Fruit fly (Drosophila melanogaster) whole organism, embryonic: ENCODE measurements around the gene CG12945.

ENCODE experiments used
- ATbp ChIP-seq: fragments of 200-800 bp; sonication (Bioruptor generic); optimal IDR thresholded peaks from 2 replicates; lab custom pipeline; 2017; ENCODE audit warnings: missing biosample characterization, mild to moderate bottlenecking, missing genetic modification characterization, missing genetic modification reagents
- Ada2b ChIP-seq: fragments of 200-800 bp; sonication (Bioruptor generic); IDR thresholded peaks from 2 replicates; pipeline ENCODE4 v1.3.6; 2022; ENCODE audit warnings: missing biosample characterization, missing genetic modification characterization
- BEAF-32 ChIP-seq: fragments of 200-800 bp; sonication (Bioruptor generic); optimal IDR thresholded peaks from 3 replicates; lab custom pipeline; 2017; ENCODE audit warnings: missing biosample characterization, missing genetic modification characterization, mild to moderate bottlenecking, moderate library complexity, missing genetic modification reagents
- Blimp-1 ChIP-seq: fragments of 200-800 bp; sonication (Bioruptor generic); optimal IDR thresholded peaks from 3 replicates; lab custom pipeline; 2018; ENCODE audit warnings: missing biosample characterization, missing genetic modification characterization, mild to moderate bottlenecking, moderate library complexity, missing genetic modification reagents
- CG10321 ChIP-seq: fragments of 200-800 bp; sonication (Bioruptor generic); IDR thresholded peaks from 2 replicates; pipeline ENCODE4 v1.3.6; 2022; ENCODE audit warnings: missing biosample characterization, missing genetic modification characterization
- CG12391 ChIP-seq: fragments of 200-800 bp; sonication (Bioruptor generic); optimal IDR thresholded peaks from 3 replicates; lab custom pipeline; 2018; ENCODE audit warnings: missing biosample characterization, mild to moderate bottlenecking, missing genetic modification characterization, moderate library complexity
- CG12659 ChIP-seq: fragments of 200-800 bp; sonication (Bioruptor generic); optimal IDR thresholded peaks from 3 replicates; lab custom pipeline; 2017; ENCODE audit warnings: mild to moderate bottlenecking, missing biosample characterization, missing genetic modification reagents, missing genetic modification characterization
- CG17361 ChIP-seq: fragments of 200-800 bp; sonication (Bioruptor generic); IDR thresholded peaks from 3 replicates; pipeline ENCODE4 v1.3.6; 2022; ENCODE audit warnings: missing biosample characterization, missing genetic modification characterization
- CG17802 ChIP-seq: fragments of 200-800 bp; sonication (Bioruptor generic); optimal IDR thresholded peaks from 2 replicates; lab custom pipeline; 2018; ENCODE audit warnings: missing biosample characterization, mild to moderate bottlenecking, missing genetic modification characterization, moderate library complexity
- CG17829 ChIP-seq: fragments of 200-800 bp; optimal IDR thresholded peaks from 2 replicates; lab custom pipeline; 2019; ENCODE audit warnings: missing biosample characterization, mild to moderate bottlenecking, missing genetic modification characterization, moderate library complexity
- CG1832 ChIP-seq: fragments of 200-800 bp; sonication (Bioruptor generic); optimal IDR thresholded peaks from 2 replicates; lab custom pipeline; 2017; ENCODE audit warnings: missing biosample characterization, mild to moderate bottlenecking, missing genetic modification characterization, inconsistent platforms
- CG34422 ChIP-seq: fragments of 200-800 bp; sonication (Bioruptor generic); IDR thresholded peaks from 3 replicates; pipeline ENCODE4 v1.3.6; 2022; ENCODE audit warnings: missing biosample characterization, missing genetic modification characterization
- CG4730 ChIP-seq: fragments of 200-800 bp; sonication (Bioruptor generic); IDR thresholded peaks from 2 replicates; pipeline ENCODE4 v1.3.6; 2022; ENCODE audit warnings: missing biosample characterization, missing genetic modification characterization
- CG8290 ChIP-seq, 3 experiments: fragments of 200-800 bp; sonication (Bioruptor generic); optimal IDR thresholded peaks; 2 replicates each; lab custom pipeline; 2016 to 2019; ENCODE audit warnings: missing biosample characterization in 3 of 3, missing genetic modification characterization in 3 of 3, mild to moderate bottlenecking in 2 of 3, moderate library complexity in 1 of 3
- D19A ChIP-seq: fragments of 200-800 bp; optimal IDR thresholded peaks from 3 replicates; lab custom pipeline; 2019; ENCODE audit warnings: missing biosample characterization, mild to moderate bottlenecking, missing genetic modification characterization, moderate library complexity
- Drgx ChIP-seq: fragments of 200-800 bp; sonication (Bioruptor generic); IDR thresholded peaks from 2 replicates; pipeline ENCODE4 v1.3.6; 2022; ENCODE audit warnings: missing biosample characterization, missing genetic modification characterization
- Gsc ChIP-seq: fragments of 200-800 bp; sonication (Bioruptor generic); IDR thresholded peaks from 2 replicates; pipeline ENCODE4 v1.3.6; 2022; ENCODE audit warnings: missing biosample characterization, missing genetic modification characterization
- HLH4C ChIP-seq: fragments of 200-800 bp; sonication (Bioruptor generic); IDR thresholded peaks from 3 replicates; pipeline ENCODE4 v1.3.6; 2022; ENCODE audit warnings: missing biosample characterization, missing genetic modification characterization; ENCODE audit not compliant: partially characterized antibody
- HLH54F ChIP-seq: fragments of 200-800 bp; sonication (Bioruptor generic); optimal IDR thresholded peaks from 3 replicates; lab custom pipeline; 2016; ENCODE audit warnings: missing biosample characterization, missing genetic modification characterization
- Hmx ChIP-seq: fragments of 200-800 bp; sonication (Bioruptor generic); optimal IDR thresholded peaks from 2 replicates; lab custom pipeline; 2016; ENCODE audit warnings: missing biosample characterization, missing genetic modification characterization
- Lhr ChIP-seq: fragments of 200-800 bp; sonication (Bioruptor generic); optimal IDR thresholded peaks from 3 replicates; lab custom pipeline; 2017; ENCODE audit warnings: mild to moderate bottlenecking, missing biosample characterization, missing genetic modification reagents, missing genetic modification characterization
- MESR4 ChIP-seq: fragments of 200-800 bp; sonication (Bioruptor generic); optimal IDR thresholded peaks from 2 replicates; lab custom pipeline; 2018; ENCODE audit warnings: missing biosample characterization, mild to moderate bottlenecking, missing genetic modification characterization, moderate library complexity
- Med ChIP-seq: fragments of 200-800 bp; sonication (Bioruptor generic); peaks from one replicate; lab custom pipeline; 2016; ENCODE audit warnings: missing biosample characterization, missing genetic modification characterization, mild to moderate bottlenecking, inconsistent platforms, moderate library complexity
- Myb ChIP-seq: fragments of 200-800 bp; sonication (Bioruptor generic); optimal IDR thresholded peaks from 2 replicates; lab custom pipeline; 2016; ENCODE audit warnings: missing biosample characterization, missing genetic modification characterization
- NC2β ChIP-seq: fragments of 200-800 bp; sonication (Bioruptor generic); optimal IDR thresholded peaks from 2 replicates; lab custom pipeline; 2016; ENCODE audit warnings: missing biosample characterization, missing genetic modification characterization
- Opbp ChIP-seq: fragments of 200-800 bp; sonication (Bioruptor generic); IDR thresholded peaks from 3 replicates; pipeline ENCODE4 v1.3.6; 2022; ENCODE audit warnings: missing biosample characterization, missing genetic modification characterization; ENCODE audit not compliant: partially characterized antibody
- Scr ChIP-seq: fragments of 200-800 bp; sonication (Bioruptor generic); IDR thresholded peaks from 2 replicates; pipeline ENCODE4 v1.3.6; 2022; ENCODE audit warnings: missing biosample characterization, missing genetic modification characterization; ENCODE audit not compliant: partially characterized antibody
- bcd ChIP-seq: fragments of 200-800 bp; sonication (Bioruptor generic); optimal IDR thresholded peaks from 2 replicates; lab custom pipeline; 2017; ENCODE audit warnings: missing biosample characterization, mild to moderate bottlenecking, missing genetic modification characterization
- caup ChIP-seq: fragments of 200-800 bp; sonication (Bioruptor generic); optimal IDR thresholded peaks from 3 replicates; lab custom pipeline; 2017; ENCODE audit warnings: missing biosample characterization, mild to moderate bottlenecking, missing genetic modification characterization, moderate library complexity; ENCODE audit not compliant: severe bottlenecking
- ems ChIP-seq: fragments of 200-800 bp; sonication (Bioruptor generic); optimal IDR thresholded peaks from 3 replicates; lab custom pipeline; 2016; ENCODE audit warnings: missing biosample characterization, missing genetic modification characterization
- gfzf ChIP-seq: fragments of 200-800 bp; sonication (Bioruptor generic); optimal IDR thresholded peaks from 2 replicates; lab custom pipeline; 2016; ENCODE audit warnings: missing biosample characterization, mild to moderate bottlenecking, missing genetic modification characterization, moderate library complexity
- gro ChIP-seq: fragments of 200-800 bp; sonication (Bioruptor generic); optimal IDR thresholded peaks from 2 replicates; lab custom pipeline; 2016; ENCODE audit warnings: missing biosample characterization, missing genetic modification characterization
- h ChIP-seq: fragments of >200 bp; optimal IDR thresholded peaks from 2 replicates; lab custom pipeline; 2017
- hbn ChIP-seq: fragments of 200-800 bp; sonication (Bioruptor generic); IDR thresholded peaks from 2 replicates; pipeline ENCODE4 v1.3.6; 2022; ENCODE audit warnings: missing biosample characterization, missing genetic modification characterization; ENCODE audit not compliant: partially characterized antibody
- lilli ChIP-seq: fragments of 200-800 bp; sonication (Bioruptor generic); optimal IDR thresholded peaks from 3 replicates; lab custom pipeline; 2016; ENCODE audit warnings: missing biosample characterization, missing genetic modification characterization
- nerfin-2 ChIP-seq: fragments of 200-800 bp; sonication (Bioruptor generic); IDR thresholded peaks from 2 replicates; pipeline ENCODE4 v1.3.6; 2022; ENCODE audit warnings: missing biosample characterization, missing genetic modification characterization; ENCODE audit not compliant: partially characterized antibody
- psq ChIP-seq: fragments of 200-800 bp; sonication (Bioruptor generic); optimal IDR thresholded peaks from 2 replicates; lab custom pipeline; 2017; ENCODE audit warnings: missing biosample characterization, missing genetic modification characterization
- repo ChIP-seq: fragments of 200-800 bp; sonication (Bioruptor generic); optimal IDR thresholded peaks from 2 replicates; lab custom pipeline; 2016; ENCODE audit warnings: missing biosample characterization, missing genetic modification characterization
- run ChIP-seq: fragments of 200-800 bp; sonication (Bioruptor generic); optimal IDR thresholded peaks from 3 replicates; lab custom pipeline; 2018; ENCODE audit warnings: missing biosample characterization, mild to moderate bottlenecking, missing genetic modification characterization
- sens ChIP-seq: fragments of 200-800 bp; sonication (Bioruptor generic); peaks from one replicate; lab custom pipeline; 2016; ENCODE audit warnings: missing biosample characterization, missing genetic modification characterization
- sim ChIP-seq: fragments of 200-800 bp; sonication (Bioruptor generic); IDR thresholded peaks from 2 replicates; pipeline ENCODE4 v1.3.6; 2022; ENCODE audit warnings: missing biosample characterization, missing genetic modification characterization
- stwl ChIP-seq: fragments of 200-800 bp; sonication (Bioruptor generic); optimal IDR thresholded peaks from 3 replicates; lab custom pipeline; 2018; ENCODE audit warnings: missing biosample characterization, mild to moderate bottlenecking, missing genetic modification characterization, moderate library complexity
- tll ChIP-seq, 2 experiments: fragments of 200-800 bp in 1 of 2; fragments of >200 bp in 1 of 2; sonication (Bioruptor generic) in 1 of 2; optimal IDR thresholded peaks; 2 replicates each; lab custom pipeline; 2017 to 2019; ENCODE audit warnings: missing biosample characterization in 2 of 2, missing genetic modification characterization in 2 of 2, mild to moderate bottlenecking in 1 of 2, moderate library complexity in 1 of 2
- unc-4 ChIP-seq: fragments of 200-800 bp; sonication (Bioruptor generic); IDR thresholded peaks from 2 replicates; pipeline ENCODE4 v1.3.6; 2022; ENCODE audit warnings: missing biosample characterization, missing genetic modification characterization; ENCODE audit not compliant: partially characterized antibody
- vnd ChIP-seq: fragments of 200-800 bp; sonication (Bioruptor generic); IDR thresholded peaks from 3 replicates; pipeline ENCODE4 v1.3.6; 2022; ENCODE audit warnings: missing biosample characterization, missing genetic modification characterization; ENCODE audit not compliant: partially characterized antibody
- vvl ChIP-seq: fragments of 200-800 bp; sonication (Bioruptor generic); IDR thresholded peaks from 2 replicates; pipeline ENCODE4 v1.3.6; 2022; ENCODE audit warnings: missing biosample characterization, missing genetic modification characterization
- wek ChIP-seq: fragments of 200-800 bp; sonication (Bioruptor generic); optimal IDR thresholded peaks from 3 replicates; lab custom pipeline; 2018; ENCODE audit warnings: missing biosample characterization, mild to moderate bottlenecking, missing genetic modification characterization, moderate library complexity
- zen2 ChIP-seq: fragments of 200-800 bp; sonication (Bioruptor generic); IDR thresholded peaks from 3 replicates; pipeline ENCODE4 v1.3.6; 2022; ENCODE audit warnings: missing biosample characterization, missing genetic modification characterization; ENCODE audit not compliant: partially characterized antibody

Gene CG12945

dm6 chr3R:9808946-9809545 is 18.0 kb upstream of the CG12945 start, which contains the start of gene FBXO11:
Gene FBXO11 (minus strand): TSS chr3R:9809368.
- TF ChIP-seq nerfin-2 (GFP tag; lab: Robert Waterston, UW): no peak
- no peak for TF ChIP-seq CG4730 (GFP tag; lab: Robert Waterston, UW)
- peak; percentile 23 for TF ChIP-seq wek (GFP tag; lab: Kevin White, UChicago)
- no peak for TF ChIP-seq sim (GFP tag; lab: Robert Waterston, UW)
- TF ChIP-seq Lhr (GFP tag; lab: Kevin White, UChicago): peak; percentile 52
- peak; percentile 97 for TF ChIP-seq gfzf (GFP tag; lab: Kevin White, UChicago)
- TF ChIP-seq ATbp (GFP tag; lab: Kevin White, UChicago): no peak
- 0 out of 3 replicates have a peak, but pooled peaks have one; percentile 34 for TF ChIP-seq Opbp (GFP tag; lab: Robert Waterston, UW)
- peak; percentile 93 for TF ChIP-seq CG1832 (GFP tag; lab: Kevin White, UChicago)
- TF ChIP-seq caup: peak; percentile 15
- no peak for TF ChIP-seq CG17361 (GFP tag; lab: Robert Waterston, UW)
- peak; percentile 52; the same call in 2 of the 3 replicates for TF ChIP-seq HLH4C
- peak; percentile 30 for TF ChIP-seq Myb
- no peak for TF ChIP-seq D19A (tag; lab: Kevin White, UChicago)
- TF ChIP-seq BEAF-32 (GFP tag; lab: Kevin White, UChicago): peak; percentile 67
- TF ChIP-seq unc-4 (GFP tag; lab: Robert Waterston, UW): peak; percentile 65
- 0 out of 3 replicates have a peak, but pooled peaks have one; percentile 24 for TF ChIP-seq vnd (GFP tag; lab: Robert Waterston, UW)
- TF ChIP-seq vvl (GFP tag; lab: Robert Waterston, UW): 0 out of 2 replicates have a peak, but pooled peaks have one; percentile 11
- TF ChIP-seq gro (GFP tag; lab: Kevin White, UChicago): peak; percentile 62
- no peak for TF ChIP-seq HLH54F (GFP tag; lab: Kevin White, UChicago)
- no peak for TF ChIP-seq ems
- peak; percentile 7 for TF ChIP-seq NC2β (GFP tag; lab: Kevin White, UChicago)
- TF ChIP-seq tll (GFP tag; optimal IDR thresholded peaks at IDR 0.05; lab: Kevin White, UChicago): peak in 1 of 2 experiments; percentile 41
- TF ChIP-seq CG8290 (GFP tag; optimal IDR thresholded peaks at IDR 0.05; lab: Kevin White, UChicago): peak; percentile 7
- no peak for TF ChIP-seq CG8290 (tag; optimal IDR thresholded peaks at IDR 0.05; lab: Kevin White, UChicago)
- peak; percentile 98 for TF ChIP-seq CG10321 (GFP tag; lab: Robert Waterston, UW)
- TF ChIP-seq hbn (GFP tag; lab: Robert Waterston, UW): peak; percentile 62
- TF ChIP-seq CG12391 (tag; lab: Kevin White, UChicago): peak; percentile 12
- peak; percentile 79; the same call in 1 of the 3 replicates for TF ChIP-seq CG34422 (GFP tag; lab: Robert Waterston, UW)
- TF ChIP-seq CG17802 (tag; lab: Kevin White, UChicago): no peak
- no peak for TF ChIP-seq Hmx
- peak; percentile 58 for TF ChIP-seq stwl (tag; lab: Kevin White, UChicago)
- TF ChIP-seq h: no peak
- TF ChIP-seq repo: peak; percentile 6
- peak; percentile 69 for TF ChIP-seq CG12659 (GFP tag; lab: Kevin White, UChicago)
- no peak for TF ChIP-seq Gsc (GFP tag; lab: Robert Waterston, UW)
- peak; percentile 80 for TF ChIP-seq Med (GFP tag; lab: Kevin White, UChicago)
- TF ChIP-seq Drgx (GFP tag; lab: Robert Waterston, UW): peak; percentile 76
- no peak for TF ChIP-seq bcd
- TF ChIP-seq run: peak; percentile 47
- peak; percentile 100 for TF ChIP-seq psq (GFP tag; lab: Kevin White, UChicago)
- no peak for TF ChIP-seq lilli (GFP tag; lab: Kevin White, UChicago)
- TF ChIP-seq CG17829: peak; percentile 11
- peak; percentile 98 for TF ChIP-seq MESR4
- TF ChIP-seq Ada2b (GFP tag; lab: Robert Waterston, UW): no peak
- TF ChIP-seq zen2: no peak
- TF ChIP-seq sens (GFP tag; lab: Kevin White, UChicago): peak; percentile 78
- no peak for TF ChIP-seq Blimp-1
- TF ChIP-seq Scr (GFP tag; lab: Robert Waterston, UW): peak; percentile 58
